Worm (Caenorhabditis elegans): ENCODE results near the gene C54E4.1.

The C54E4.1 gene

ce11 chrIV:2177545-2177944, 2.2 kb downstream of the C54E4.1 start, which contains the start of gene hrpu-2 (continued):
- TF ChIP-seq aptf-2 (GFP tag; conservative IDR thresholded peaks at IDR 0.05) (no peak), lag-1 (GFP tag; IDR thresholded peaks at IDR 0.05) (no peak), hlh-12 (tag; optimal IDR thresholded peaks at IDR 0.05) (no peak), ztf-3 (GFP tag; optimal IDR thresholded peaks at IDR 0.05) (no peak), tlf-1 (GFP tag; optimal IDR thresholded peaks at IDR 0.05) (peak; percentile 47), ekl-4 (GFP tag; IDR thresholded peaks at IDR 0.05) (peak; percentile 89), lin-54 (GFP tag; optimal IDR thresholded peaks at IDR 0.05) (peak; percentile 96), pha-4 (tag; optimal IDR thresholded peaks at IDR 0.05) (no peak), nfya-1 (tag; optimal IDR thresholded peaks at IDR 0.05; ENCODE audit: borderline replicate concordance, insufficient read depth) (no peak), F10E7.11 (tag; optimal IDR thresholded peaks at IDR 0.05) (no peak), B0019.2 (GFP tag; conservative IDR thresholded peaks at IDR 0.05) (no peak), Y67H2A.10 (GFP tag; conservative IDR thresholded peaks at IDR 0.05) (no peak), snpc-3.4 (tag; optimal IDR thresholded peaks at IDR 0.05) (no peak), dpff-1 (tag; optimal IDR thresholded peaks at IDR 0.05) (no peak), pbrm-1 (GFP tag; IDR thresholded peaks at IDR 0.05) (peak; percentile 90), F49E8.2 (tag; optimal IDR thresholded peaks at IDR 0.05; ENCODE audit: insufficient read depth) (peak; percentile 6), akir-1 (GFP tag; optimal IDR thresholded peaks at IDR 0.05) (no peak), nhr-120 (GFP tag; IDR thresholded peaks at IDR 0.05) (no peak), F52B5.7 (tag; optimal IDR thresholded peaks at IDR 0.05) (no peak), D2030.7 (GFP tag; IDR thresholded peaks at IDR 0.05) (no peak; the same call in 1 of the 2 replicates), hsf-1 (GFP tag; IDR thresholded peaks at IDR 0.05) (no peak), C06A6.2 (GFP tag; conservative IDR thresholded peaks at IDR 0.05) (no peak), Y56A3A.18 (GFP tag; IDR thresholded peaks at IDR 0.05) (no peak), B0261.1 (tag; optimal IDR thresholded peaks at IDR 0.05) (no peak), egl-18 (GFP tag; IDR thresholded peaks at IDR 0.05) (no peak), cebp-2 (GFP tag; IDR thresholded peaks at IDR 0.05) (no peak), madf-8 (GFP tag; conservative IDR thresholded peaks at IDR 0.05) (0 out of 2 replicates have a peak, but pooled peaks have one; percentile 8), attf-5 (GFP tag; optimal IDR thresholded peaks at IDR 0.05) (peak; percentile 76), mxl-1 (tag; optimal IDR thresholded peaks at IDR 0.05) (no peak), hmg-1.2 (GFP tag; IDR thresholded peaks at IDR 0.05) (peak; percentile 59), ztf-18 (tag; optimal IDR thresholded peaks at IDR 0.05) (peak; percentile 96), snpc-1.1 (tag; optimal IDR thresholded peaks at IDR 0.05; ENCODE audit: insufficient read depth) (no peak), nfya-2 (GFP tag; IDR thresholded peaks at IDR 0.05) (no peak), ceh-27 (GFP tag; optimal IDR thresholded peaks at IDR 0.05) (peak; percentile 52), nfyb-1 (GFP tag; IDR thresholded peaks at IDR 0.05) (0 out of 2 replicates have a peak, but pooled peaks have one; percentile 62), ama-1 (optimal IDR thresholded peaks at IDR 0.05) (no peak), ama-1 (GFP tag; optimal IDR thresholded peaks at IDR 0.05) (no peak), ztf-25 (GFP tag; IDR thresholded peaks at IDR 0.05) (no peak), gei-17 (GFP tag; optimal IDR thresholded peaks at IDR 0.05) (no peak), atf-7 (tag; optimal IDR thresholded peaks at IDR 0.05) (peak; percentile 40), F57C9.4 (tag; optimal IDR thresholded peaks at IDR 0.05) (no peak), T26A5.8 (tag; optimal IDR thresholded peaks at IDR 0.05) (no peak), egrh-3 (GFP tag; IDR thresholded peaks at IDR 0.05) (no peak), unc-62 (GFP tag; optimal IDR thresholded peaks at IDR 0.05) (no peak), ztf-28 (GFP tag; IDR thresholded peaks at IDR 0.05) (no peak), die-1 (tag; optimal IDR thresholded peaks at IDR 0.05) (no peak), ccch-3 (GFP tag; optimal IDR thresholded peaks at IDR 0.05) (no peak), aptf-3 (GFP tag; IDR thresholded peaks at IDR 0.05) (no peak), B0035.1 (tag; optimal IDR thresholded peaks at IDR 0.05) (no peak), tbp1 (GFP tag; optimal IDR thresholded peaks at IDR 0.05) (peak; percentile 56)
